Fruit fly (Drosophila melanogaster) whole organism, embryonic: ENCODE results near the gene Idi.

Experiments
- CG12659 ChIP-seq: fragments of 200-800 bp; sonication (Bioruptor generic); optimal IDR thresholded peaks from 3 replicates; lab custom pipeline; 2017; ENCODE audit warnings: mild to moderate bottlenecking, missing biosample characterization, missing genetic modification reagents, missing genetic modification characterization
- CG1602 ChIP-seq: fragments of 200-800 bp; sonication (Bioruptor generic); optimal IDR thresholded peaks from 3 replicates; lab custom pipeline; 2016; ENCODE audit warnings: missing biosample characterization, missing genetic modification characterization
- CG17186 ChIP-seq: fragments of 200-800 bp; sonication (Bioruptor generic); optimal IDR thresholded peaks from 3 replicates; lab custom pipeline; 2017; ENCODE audit warnings: missing biosample characterization, missing genetic modification reagents, missing genetic modification characterization
- CG2199 ChIP-seq: fragments of 200-800 bp; sonication (Bioruptor generic); IDR thresholded peaks from 3 replicates; pipeline ENCODE4 v1.3.6; 2022; ENCODE audit warnings: missing biosample characterization, missing genetic modification characterization
- CG3407 ChIP-seq: fragments of 200-800 bp; sonication (Bioruptor generic); optimal IDR thresholded peaks from 2 replicates; lab custom pipeline; 2018; ENCODE audit warnings: missing biosample characterization, mild to moderate bottlenecking, missing genetic modification characterization
- CG3995 ChIP-seq: fragments of 200-800 bp; sonication (Bioruptor generic); optimal IDR thresholded peaks from 3 replicates; lab custom pipeline; 2016; ENCODE audit warnings: missing biosample characterization, missing genetic modification characterization
- CG9817 ChIP-seq: fragments of 200-800 bp; sonication (Bioruptor generic); optimal IDR thresholded peaks from 2 replicates; lab custom pipeline; 2018; ENCODE audit warnings: missing biosample characterization, mild to moderate bottlenecking, missing genetic modification characterization, moderate library complexity
- cas ChIP-seq: fragments of 200-800 bp; sonication (Bioruptor generic); IDR thresholded peaks from 2 replicates; pipeline ENCODE4 v1.3.6; 2022; ENCODE audit warnings: missing biosample characterization, missing genetic modification characterization
- klu ChIP-seq: fragments of 200-800 bp; sonication (Bioruptor generic); IDR thresholded peaks from 2 replicates; pipeline ENCODE4 v1.3.6; 2022; ENCODE audit warnings: missing biosample characterization, missing genetic modification characterization
- lmd ChIP-seq: fragments of 200-800 bp; sonication (Bioruptor generic); IDR thresholded peaks from 2 replicates; pipeline ENCODE4 v1.3.6; 2022; ENCODE audit warnings: missing biosample characterization, missing genetic modification characterization
- unc-4 ChIP-seq: fragments of 200-800 bp; sonication (Bioruptor generic); IDR thresholded peaks from 2 replicates; pipeline ENCODE4 v1.3.6; 2022; ENCODE audit warnings: missing biosample characterization, missing genetic modification characterization; ENCODE audit not compliant: partially characterized antibody
- usp ChIP-seq: fragments of >200 bp; optimal IDR thresholded peaks from 2 replicates; lab custom pipeline; 2017; ENCODE audit warnings: missing biosample characterization, missing genetic modification characterization
- wor ChIP-seq: fragments of 200-800 bp; sonication (Bioruptor generic); IDR thresholded peaks from 2 replicates; pipeline ENCODE4 v1.3.6; 2022; ENCODE audit warnings: missing biosample characterization, missing genetic modification characterization
- z ChIP-seq: fragments of 200-800 bp; sonication (Bioruptor generic); IDR thresholded peaks from 3 replicates; pipeline ENCODE4 v1.3.6; 2022; ENCODE audit warnings: missing biosample characterization, missing genetic modification characterization

dm6 chr3R:21223453-21224057 lies 46.4 kb upstream of the Idi start, which contains the start of the genes CG3337 and Nelf-A:
- TF ChIP-seq CG3407 (GFP tag; lab: Kevin White, UChicago) (no peak), usp (GFP tag; lab: Kevin White, UChicago) (no peak), klu (GFP tag; lab: Robert Waterston, UW) (no peak), CG17186 (peak; percentile 94), lmd (GFP tag; lab: Robert Waterston, UW) (peak; percentile 72; the same call in 1 of the 2 replicates), CG1602 (peak; percentile 51), CG3995 (GFP tag; lab: Kevin White, UChicago) (peak; percentile 29), CG12659 (peak; percentile 88), cas (GFP tag; lab: Robert Waterston, UW) (peak; percentile 56; the same call in 1 of the 2 replicates), wor (no peak), z (GFP tag; lab: Robert Waterston, UW) (no peak), CG9817 (peak; percentile 30), unc-4 (GFP tag; lab: Robert Waterston, UW) (peak; percentile 82), CG2199 (GFP tag; lab: Robert Waterston, UW) (peak; percentile 77; the same call in 2 of the 3 replicates)
